ENCODE assay signal across 4 worm cellular contexts in the genomic region with DNA sequence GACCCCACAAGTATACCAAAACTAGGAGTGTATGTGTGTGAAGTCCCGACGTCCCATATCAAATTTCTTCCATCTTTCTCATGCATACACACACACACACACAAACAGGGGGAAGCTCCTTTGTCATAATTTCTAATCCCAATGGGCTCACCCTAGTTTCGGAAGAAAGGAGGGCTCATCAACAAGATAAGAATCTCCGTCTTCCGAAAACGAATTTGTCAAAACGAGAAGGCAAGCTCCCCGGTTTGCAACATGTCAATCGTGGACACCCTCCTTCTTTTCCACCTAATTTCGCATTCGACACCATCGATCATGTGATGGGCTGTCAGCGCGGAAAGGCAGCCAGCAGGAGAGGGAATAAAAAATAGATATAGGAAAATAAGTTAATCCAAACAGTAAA.
TF ChIP-seq lines count a peak whose summit lies in the region.

No protein-coding gene starts in this region.

TF ChIP-seq in whole organism, L1 larva, 84 proteins besides CTCF, POLR2A, EP300 and RAD21 (continued from another document):
- TF ChIP-seq snpc-4 (tag; optimal IDR thresholded peaks at IDR 0.05; lab: Kevin White, UChicago) (no peak), lin-14 (GFP tag; optimal IDR thresholded peaks at IDR 0.05; lab: Kevin White, UChicago) (peak; percentile 80), mep-1 (tag; optimal IDR thresholded peaks at IDR 0.05; lab: Kevin White, UChicago) (peak; percentile 41), lsy-2 (tag; optimal IDR thresholded peaks at IDR 0.05; lab: Kevin White, UChicago) (peak in 1 of 2 experiments; percentile 5), aha-1 (tag; optimal IDR thresholded peaks at IDR 0.05; lab: Kevin White, UChicago) (no peak), nhr-47 (tag; optimal IDR thresholded peaks at IDR 0.05; lab: Kevin White, UChicago) (no peak), tbx-2 (tag; optimal IDR thresholded peaks at IDR 0.05; lab: Kevin White, UChicago) (peak; percentile 50), mab-9 (GFP tag; IDR thresholded peaks at IDR 0.05; lab: Robert Waterston, UW) (peak; percentile 81), egl-13 (tag; optimal IDR thresholded peaks at IDR 0.05; lab: Kevin White, UChicago) (peak; percentile 36), unc-130 (tag; optimal IDR thresholded peaks at IDR 0.05; lab: Kevin White, UChicago) (no peak), swsn-7 (tag; optimal IDR thresholded peaks at IDR 0.05; lab: Kevin White, UChicago) (peak; percentile 25), lir-3 (tag; optimal IDR thresholded peaks at IDR 0.05; lab: Kevin White, UChicago; ENCODE audit: poor library complexity) (no peak), pax-3 (tag; optimal IDR thresholded peaks at IDR 0.05; lab: Kevin White, UChicago) (no peak), mef-2 (tag; optimal IDR thresholded peaks at IDR 0.05; lab: Kevin White, UChicago) (no peak), hlh-4 (tag; optimal IDR thresholded peaks at IDR 0.05; lab: Kevin White, UChicago) (no peak), snu-23 (GFP tag; optimal IDR thresholded peaks at IDR 0.05; lab: Kevin White, UChicago) (peak; percentile 25), nhr-85 (tag; lab: Kevin White, UChicago) (no peak), zip-4 (GFP tag; optimal IDR thresholded peaks at IDR 0.05; lab: Kevin White, UChicago) (peak; percentile 9), lin-13 (GFP tag; optimal IDR thresholded peaks at IDR 0.05; lab: Kevin White, UChicago) (peak; percentile 26), hpl-2 (GFP tag; optimal IDR thresholded peaks at IDR 0.05; lab: Kevin White, UChicago) (no peak), aly-2 (tag; optimal IDR thresholded peaks at IDR 0.05; lab: Kevin White, UChicago) (no peak), lin-35 (GFP tag; optimal IDR thresholded peaks at IDR 0.05; lab: Kevin White, UChicago) (no peak), ztf-11 (tag; optimal IDR thresholded peaks at IDR 0.05; lab: Kevin White, UChicago) (peak in 1 of 2 experiments; percentile 21), vab-15 (tag; optimal IDR thresholded peaks at IDR 0.05; lab: Kevin White, UChicago) (no peak), ceh-90 (tag; optimal IDR thresholded peaks at IDR 0.05; lab: Kevin White, UChicago) (no peak), nhr-12 (tag; optimal IDR thresholded peaks at IDR 0.05; lab: Kevin White, UChicago) (no peak), pag-3 (tag; optimal IDR thresholded peaks at IDR 0.05; lab: Kevin White, UChicago; ENCODE audit: borderline replicate concordance, insufficient read depth) (no peak), nhr-76 (tag; optimal IDR thresholded peaks at IDR 0.05; lab: Kevin White, UChicago) (no peak), ceh-82 (tag; optimal IDR thresholded peaks at IDR 0.05; lab: Kevin White, UChicago) (peak in 2 of 3 experiments; percentile 6 to 16)

TF ChIP-seq in whole organism, L2 larva, 48 proteins besides CTCF, POLR2A, EP300 and RAD21 (continued from another document):
- TF ChIP-seq ZK546.5 (tag; optimal IDR thresholded peaks at IDR 0.05; lab: Kevin White, UChicago) (no peak), zag-1 (tag; optimal IDR thresholded peaks at IDR 0.05; lab: Kevin White, UChicago) (peak; percentile 93), ceh-82 (tag; optimal IDR thresholded peaks at IDR 0.05; lab: Kevin White, UChicago) (no peak), lin-39 (tag; optimal IDR thresholded peaks at IDR 0.05; lab: Kevin White, UChicago) (peak; percentile 84), unc-62 (GFP tag; optimal IDR thresholded peaks at IDR 0.05; lab: Kevin White, UChicago) (peak; percentile 91), ztf-4 (tag; optimal IDR thresholded peaks at IDR 0.05; lab: Kevin White, UChicago) (no peak), ceh-16 (tag; optimal IDR thresholded peaks at IDR 0.05; lab: Kevin White, UChicago) (no peak), C34F6.9 (tag; optimal IDR thresholded peaks at IDR 0.05; lab: Kevin White, UChicago) (peak; percentile 10), ztf-11 (tag; optimal IDR thresholded peaks at IDR 0.05; lab: Kevin White, UChicago) (no peak), ztf-1 (GFP tag; conservative IDR thresholded peaks at IDR 0.05; lab: Robert Waterston, UW) (no peak), Y55F3AM.14 (GFP tag; optimal IDR thresholded peaks at IDR 0.05; lab: Kevin White, UChicago) (peak; percentile 15), nhr-21 (tag; optimal IDR thresholded peaks at IDR 0.05; lab: Kevin White, UChicago) (no peak), nhr-12 (tag; optimal IDR thresholded peaks at IDR 0.05; lab: Kevin White, UChicago) (no peak), nhr-25 (tag; optimal IDR thresholded peaks at IDR 0.05; lab: Kevin White, UChicago) (no peak), elt-1 (tag; optimal IDR thresholded peaks at IDR 0.05; lab: Kevin White, UChicago) (no peak), mbf-1 (tag; optimal IDR thresholded peaks at IDR 0.05; lab: Kevin White, UChicago) (no peak), lsy-2 (tag; optimal IDR thresholded peaks at IDR 0.05; lab: Kevin White, UChicago) (peak in 1 of 2 experiments; percentile 30), alr-1 (tag; optimal IDR thresholded peaks at IDR 0.05; lab: Kevin White, UChicago) (peak; percentile 58), nhr-129 (tag; optimal IDR thresholded peaks at IDR 0.05; lab: Kevin White, UChicago) (peak; percentile 41), aly-2 (tag; optimal IDR thresholded peaks at IDR 0.05; lab: Kevin White, UChicago) (no peak), skn-1 (tag; optimal IDR thresholded peaks at IDR 0.05; lab: Kevin White, UChicago) (no peak), F13H6.1 (tag; optimal IDR thresholded peaks at IDR 0.05; lab: Kevin White, UChicago) (peak; percentile 36), sma-3 (GFP tag; optimal IDR thresholded peaks at IDR 0.05; lab: Kevin White, UChicago) (no peak), R02D3.7 (tag; optimal IDR thresholded peaks at IDR 0.05; lab: Kevin White, UChicago) (no peak), nhr-237 (tag; optimal IDR thresholded peaks at IDR 0.05; lab: Kevin White, UChicago) (no peak), nhr-10 (tag; optimal IDR thresholded peaks at IDR 0.05; lab: Kevin White, UChicago) (no peak), unc-39 (tag; optimal IDR thresholded peaks at IDR 0.05; lab: Kevin White, UChicago) (no peak), sem-4 (tag; optimal IDR thresholded peaks at IDR 0.05; lab: Kevin White, UChicago) (peak; percentile 0), dmd-4 (tag; optimal IDR thresholded peaks at IDR 0.05; lab: Kevin White, UChicago) (no peak), crh-2 (tag; optimal IDR thresholded peaks at IDR 0.05; lab: Kevin White, UChicago) (peak; percentile 50), peb-1 (tag; optimal IDR thresholded peaks at IDR 0.05; lab: Kevin White, UChicago) (no peak)
TF ChIP-seq in whole organism, L2 larva: peak in this region for 17.

TF ChIP-seq in whole organism, L3 larva, 47 proteins besides CTCF, POLR2A, EP300 and RAD21 (continued from another document):
- peak; percentile 45 for TF ChIP-seq nfya-1 (tag; optimal IDR thresholded peaks at IDR 0.05; lab: Kevin White, UChicago; ENCODE audit: insufficient read depth)
- TF ChIP-seq ama-1 (optimal IDR thresholded peaks at IDR 0.05; lab: Kevin White, UChicago): no peak
- no peak for TF ChIP-seq nhr-76 (tag; optimal IDR thresholded peaks at IDR 0.05; lab: Kevin White, UChicago)
- TF ChIP-seq ceh-28 (tag; optimal IDR thresholded peaks at IDR 0.05; lab: Kevin White, UChicago): no peak
- TF ChIP-seq lin-15B (tag; optimal IDR thresholded peaks at IDR 0.05; lab: Kevin White, UChicago): no peak
- TF ChIP-seq fkh-2 (tag; optimal IDR thresholded peaks at IDR 0.05; lab: Kevin White, UChicago): no peak
- peak; percentile 96 for TF ChIP-seq unc-62 (GFP tag; optimal IDR thresholded peaks at IDR 0.05; lab: Kevin White, UChicago)
- no peak for TF ChIP-seq R02D3.7 (tag; optimal IDR thresholded peaks at IDR 0.05; lab: Kevin White, UChicago)

TF ChIP-seq in whole organism, L4 larva, 104 proteins besides CTCF, POLR2A, EP300 and RAD21 (continued from another document):
- TF ChIP-seq lin-29 (GFP tag; IDR thresholded peaks at IDR 0.05; lab: Robert Waterston, UW) (no peak), ceh-20 (GFP tag; IDR thresholded peaks at IDR 0.05; lab: Robert Waterston, UW) (peak; percentile 92), unc-62 (GFP tag; optimal IDR thresholded peaks at IDR 0.05 in 1 of 2; lab: Kevin White, UChicago) (peak in 1 of 2 experiments; percentile 97), unc-62 (tag; optimal IDR thresholded peaks at IDR 0.05; lab: Kevin White, UChicago) (no peak), T26A8.4 (GFP tag; IDR thresholded peaks at IDR 0.05; lab: Robert Waterston, UW) (0 out of 2 replicates have a peak, but pooled peaks have one; percentile 20), nhr-102 (tag; optimal IDR thresholded peaks at IDR 0.05; lab: Kevin White, UChicago) (peak; percentile 3), zfp-3 (GFP tag; conservative IDR thresholded peaks at IDR 0.05; lab: Robert Waterston, UW) (no peak), nhr-41 (GFP tag; IDR thresholded peaks at IDR 0.05; lab: Robert Waterston, UW) (no peak), daf-19 (GFP tag; conservative IDR thresholded peaks at IDR 0.05; lab: Robert Waterston, UW) (no peak), ama-1 (optimal IDR thresholded peaks at IDR 0.05; lab: Kevin White, UChicago) (no peak), dmd-6 (GFP tag; IDR thresholded peaks at IDR 0.05; lab: Robert Waterston, UW) (peak; percentile 85), nhr-48 (tag; optimal IDR thresholded peaks at IDR 0.05; lab: Kevin White, UChicago) (peak; percentile 22), egl-43 (GFP tag; IDR thresholded peaks at IDR 0.05; lab: Robert Waterston, UW) (peak; percentile 58; the same call in 1 of the 2 replicates), tra-1 (GFP tag; IDR thresholded peaks at IDR 0.05; lab: Robert Waterston, UW) (peak; percentile 73), dpl-1 (GFP tag; optimal IDR thresholded peaks at IDR 0.05; lab: Kevin White, UChicago) (no peak), mep-1 (tag; optimal IDR thresholded peaks at IDR 0.05; lab: Kevin White, UChicago) (peak; percentile 68), hlh-11 (tag; optimal IDR thresholded peaks at IDR 0.05; lab: Kevin White, UChicago) (peak; percentile 70), hlh-30 (tag; optimal IDR thresholded peaks at IDR 0.05; lab: Kevin White, UChicago; ENCODE audit: insufficient read depth) (peak; percentile 68)
